Worm (Caenorhabditis elegans) whole organism, L4/young adult: ENCODE results near the gene C10A4.7.

Experiments
- W03F9.2 ChIP-seq: fragments of 150-350 bp; optimal IDR thresholded peaks from 2 replicates; lab custom pipeline; 2014; ENCODE audit warnings: missing biosample characterization, missing genetic modification characterization
- dao-5 ChIP-seq: sonication (generic microtip); optimal IDR thresholded peaks from 2 replicates; lab custom pipeline; 2016; ENCODE audit warnings: missing genotype, missing genetic modification characterization, moderate library complexity, missing compliant biosample characterization

DNA sequence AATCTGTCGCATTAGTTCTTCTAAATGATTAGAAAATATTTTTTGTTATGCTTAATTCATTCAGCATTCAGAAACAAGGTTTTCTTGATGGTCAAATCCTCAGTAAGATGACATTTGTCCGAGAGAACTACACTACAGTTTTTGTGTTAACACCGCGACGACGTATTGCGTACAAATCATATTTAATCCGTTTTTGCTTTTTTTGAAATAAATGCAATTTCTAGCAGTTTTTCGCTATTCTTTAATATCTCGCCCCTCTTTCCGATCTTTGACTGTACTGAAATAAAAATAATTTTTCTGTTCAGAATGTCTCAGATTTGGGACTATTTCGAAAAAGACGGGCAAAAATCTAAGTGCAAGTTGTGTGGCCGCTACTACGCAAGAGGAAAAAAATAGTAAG, 762 bp upstream of the C10A4.7 start, which contains the start of gene C10A4.1:
- no peak for TF ChIP-seq dao-5 (tag; lab: Kevin White, UChicago)
- no peak for TF ChIP-seq W03F9.2 (tag; lab: Kevin White, UChicago)
